Fruit fly (Drosophila melanogaster): ENCODE data around the gene Hr78.

dm6 chr3L:21524071-21524889, 27.0 kb upstream of the Hr78 start:
- TF ChIP-seq CG7101 (tag; optimal IDR thresholded peaks at IDR 0.05) (peak; percentile 42), CG33017 (tag; optimal IDR thresholded peaks at IDR 0.05) (no peak), cic (GFP tag; optimal IDR thresholded peaks at IDR 0.05) (peak; percentile 2), CG5204 (GFP tag; optimal IDR thresholded peaks at IDR 0.05) (no peak), Mnt (GFP tag; optimal IDR thresholded peaks at IDR 0.05) (peak; percentile 19), kay (GFP tag; ENCODE audit: borderline replicate concordance) (no peak), pad (GFP tag; optimal IDR thresholded peaks at IDR 0.05) (no peak), CG14711 (tag; optimal IDR thresholded peaks at IDR 0.05) (no peak), Crg-1 (GFP tag; optimal IDR thresholded peaks at IDR 0.05) (peak; percentile 31), cnc (optimal IDR thresholded peaks at IDR 0.05) (no peak), CG12768 (GFP tag; optimal IDR thresholded peaks at IDR 0.05) (peak; percentile 18), ovo (GFP tag; optimal IDR thresholded peaks at IDR 0.05) (no peak), Hr96 (GFP tag; optimal IDR thresholded peaks at IDR 0.05) (no peak), CG7045 (GFP tag; optimal IDR thresholded peaks at IDR 0.05) (peak; percentile 24)

Measured in whole organism, adult.